Worm (Caenorhabditis elegans) whole organism, young adult: Measurements from ENCODE around the gene C47E12.10.

Experiments
- K11D2.4 ChIP-seq: fragments of 200-800 bp; sonication (Bioruptor generic); IDR thresholded peaks from 2 replicates; pipeline ENCODE4 v1.3.6; 2022; ENCODE audit warnings: missing genetic modification reagents, missing genetic modification characterization, missing compliant biosample characterization
- attf-6 ChIP-seq: fragments of 200-800 bp; sonication (Bioruptor generic); IDR thresholded peaks from 2 replicates; pipeline ENCODE4 v1.3.6; 2022; ENCODE audit warnings: missing genetic modification reagents, missing genetic modification characterization, missing compliant biosample characterization
- ceh-40 ChIP-seq: fragments of 200-800 bp; sonication (Bioruptor generic); IDR thresholded peaks from 2 replicates; pipeline ENCODE4 v1.3.6; 2022; ENCODE audit warnings: missing genetic modification characterization, missing compliant biosample characterization
- dpl-1 ChIP-seq: fragments of 150-350 bp; optimal IDR thresholded peaks from 2 replicates; lab custom pipeline; 2014; ENCODE audit warnings: missing biosample characterization, missing genetic modification reagents, missing genetic modification characterization
- hmg-1.2 ChIP-seq: fragments of 200-800 bp; sonication (Bioruptor generic); IDR thresholded peaks from 2 replicates; pipeline ENCODE4 v1.3.6; 2022; ENCODE audit warnings: missing genetic modification reagents, missing genetic modification characterization, missing compliant biosample characterization
- nfya-2 ChIP-seq: fragments of 200-800 bp; sonication (Bioruptor generic); IDR thresholded peaks from 2 replicates; pipeline ENCODE4 v1.3.6; 2022; ENCODE audit warnings: missing genetic modification reagents, missing genetic modification characterization, missing compliant biosample characterization
- ztf-18 ChIP-seq: sonication (generic microtip); optimal IDR thresholded peaks from 2 replicates; lab custom pipeline; 2016; ENCODE audit warnings: missing genotype, mild to moderate bottlenecking, missing genetic modification characterization, missing compliant biosample characterization

- TF ChIP-seq hmg-1.2 (no peak), attf-6 (GFP tag; lab: Robert Waterston, UW) (no peak), ceh-40 (no peak), ztf-18 (tag; lab: Kevin White, UChicago) (no peak), nfya-2 (no peak), dpl-1 (GFP tag; lab: Kevin White, UChicago) (no peak), K11D2.4 (GFP tag; lab: Robert Waterston, UW) (no peak)
Measured at ce11 chrIV:10009536-10009935, 36.9 kb downstream of the C47E12.10 start, which contains the start of gene magu-4.
